Worm (Caenorhabditis elegans) whole organism, L1 larva: ENCODE data around the gene T11F9.10.

ENCODE experiments used
- C04F5.9 ChIP-seq: sonication (generic microtip); optimal IDR thresholded peaks from 2 replicates; lab custom pipeline; 2016; ENCODE audit warnings: missing genetic modification characterization, missing compliant biosample characterization
- C16A3.4 ChIP-seq: fragments of 150-350 bp; optimal IDR thresholded peaks from 2 replicates; lab custom pipeline; 2014; ENCODE audit warnings: missing biosample characterization, missing genetic modification characterization
- C34B4.2 ChIP-seq: sonication (generic microtip); optimal IDR thresholded peaks from 2 replicates; lab custom pipeline; 2017; ENCODE audit warnings: mild to moderate bottlenecking, missing genetic modification characterization, missing compliant biosample characterization
- F16B12.6 ChIP-seq: fragments of 150-350 bp; optimal IDR thresholded peaks from 2 replicates; lab custom pipeline; 2014; ENCODE audit warnings: missing biosample characterization, missing genetic modification characterization
- Y116A8C.19 ChIP-seq: sonication (generic microtip); optimal IDR thresholded peaks from 2 replicates; lab custom pipeline; 2016; ENCODE audit warnings: missing compliant biosample characterization, missing genetic modification characterization, borderline replicate concordance
- aha-1 ChIP-seq: fragments of 150-350 bp; optimal IDR thresholded peaks from 2 replicates; lab custom pipeline; 2014; ENCODE audit warnings: missing biosample characterization, missing genetic modification characterization
- aly-2 ChIP-seq: fragments of 150-350 bp; optimal IDR thresholded peaks from 2 replicates; lab custom pipeline; 2014; ENCODE audit warnings: missing biosample characterization, missing genetic modification characterization
- ama-1 ChIP-seq: fragments of 150-350 bp; optimal IDR thresholded peaks from 2 replicates; lab custom pipeline; 2014
- blmp-1 ChIP-seq: fragments of 150-350 bp; optimal IDR thresholded peaks from 2 replicates; lab custom pipeline; 2014; ENCODE audit warnings: missing biosample characterization, missing genetic modification characterization
- ceh-63 ChIP-seq: fragments of 200-800 bp; sonication (Bioruptor generic); optimal IDR thresholded peaks from 2 replicates; lab custom pipeline; 2018; ENCODE audit warnings: mild to moderate bottlenecking, missing genetic modification characterization, missing compliant biosample characterization
- ceh-82 ChIP-seq, 3 experiments: fragments of 150-350 bp in 1 of 3; sonication (generic microtip) in 2 of 3; optimal IDR thresholded peaks; 2 replicates each; lab custom pipeline; 2014 to 2017; ENCODE audit warnings: missing biosample characterization in 3 of 3, missing genetic modification characterization in 3 of 3
- ceh-88 ChIP-seq: fragments of 200-800 bp; sonication (Bioruptor generic); IDR thresholded peaks from 2 replicates; pipeline ENCODE4 v1.3.6; 2022; ENCODE audit warnings: missing genetic modification characterization, missing compliant biosample characterization
- ces-1 ChIP-seq: fragments of 150-350 bp; optimal IDR thresholded peaks from 2 replicates; lab custom pipeline; 2014; ENCODE audit warnings: missing biosample characterization, missing genetic modification reagents, missing genetic modification characterization
- dpl-1 ChIP-seq, 3 experiments: fragments of 150-350 bp in 2 of 3; sonication (generic microtip) in 1 of 3; optimal IDR thresholded peaks; 2 replicates each; lab custom pipeline; 2014 to 2017; ENCODE audit warnings: missing biosample characterization in 3 of 3, missing genetic modification characterization in 3 of 3, missing genetic modification reagents in 3 of 3
- dsc-1 ChIP-seq: sonication (generic microtip); optimal IDR thresholded peaks from 2 replicates; lab custom pipeline; 2016; ENCODE audit warnings: mild to moderate bottlenecking, missing genetic modification characterization, missing compliant biosample characterization
- efl-1 ChIP-seq, 4 experiments: fragments of 150-350 bp; optimal IDR thresholded peaks in 3 of 4; peaks in 1 of 4; 1 replicate in 1 of 4; 2 replicates in 3 of 4; lab custom pipeline; 2014; ENCODE audit warnings: missing biosample characterization in 2 of 4, missing genetic modification characterization in 2 of 4, missing genetic modification reagents in 2 of 4
- elt-2 ChIP-seq: sonication (generic microtip); optimal IDR thresholded peaks from 2 replicates; lab custom pipeline; 2016; ENCODE audit warnings: missing genetic modification characterization, mild to moderate bottlenecking, inconsistent platforms, missing compliant biosample characterization, missing genetic modification reagents
- ets-5 ChIP-seq: fragments of 200-800 bp; sonication (Bioruptor generic); IDR thresholded peaks from 2 replicates; pipeline ENCODE4 v1.3.6; 2022; ENCODE audit warnings: missing genetic modification characterization, missing compliant biosample characterization
- fkh-10 ChIP-seq: sonication (generic microtip); optimal IDR thresholded peaks from 2 replicates; lab custom pipeline; 2017; ENCODE audit warnings: missing biosample characterization, missing genetic modification reagents, missing genetic modification characterization
- irx-1 ChIP-seq: sonication (generic microtip); optimal IDR thresholded peaks from 2 replicates; lab custom pipeline; 2016; ENCODE audit warnings: missing genetic modification characterization, missing compliant biosample characterization
- isw-1 ChIP-seq: fragments of 200-800 bp; sonication (Bioruptor generic); IDR thresholded peaks from 2 replicates; pipeline ENCODE4 v1.3.6; 2022; ENCODE audit warnings: missing genetic modification characterization, missing compliant biosample characterization
- lin-14 ChIP-seq: fragments of 200-800 bp; sonication (Bioruptor generic); optimal IDR thresholded peaks from 2 replicates; lab custom pipeline; 2018; ENCODE audit warnings: mild to moderate bottlenecking, missing genetic modification characterization, moderate library complexity, missing compliant biosample characterization
- lin-15B ChIP-seq: fragments of 150-350 bp; sonication (generic microtip); optimal IDR thresholded peaks from 3 replicates; lab custom pipeline; 2014; ENCODE audit warnings: missing biosample characterization, missing genetic modification characterization
- lin-35 ChIP-seq, 2 experiments: fragments of 150-350 bp; optimal IDR thresholded peaks; 2 replicates each; lab custom pipeline; 2014; ENCODE audit warnings: missing biosample characterization in 2 of 2, missing genetic modification characterization in 2 of 2, missing genetic modification reagents in 2 of 2
- lir-3 ChIP-seq: sonication (generic microtip); optimal IDR thresholded peaks from 2 replicates; lab custom pipeline; 2016; ENCODE audit warnings: mild to moderate bottlenecking, missing genetic modification characterization, moderate library complexity, missing compliant biosample characterization; ENCODE audit not compliant: poor library complexity
- lsy-2 ChIP-seq, 2 experiments: fragments of 150-350 bp; optimal IDR thresholded peaks; 2 replicates each; lab custom pipeline; 2014; ENCODE audit warnings: missing biosample characterization in 2 of 2, missing genetic modification characterization in 2 of 2
- mef-2 ChIP-seq: fragments of 150-350 bp; optimal IDR thresholded peaks from 2 replicates; lab custom pipeline; 2014; ENCODE audit warnings: missing biosample characterization, missing genetic modification characterization
- nhr-12 ChIP-seq: sonication (generic microtip); optimal IDR thresholded peaks from 2 replicates; lab custom pipeline; 2017; ENCODE audit warnings: missing biosample characterization, missing genetic modification characterization
- nhr-19 ChIP-seq: fragments of 200-800 bp; sonication (Bioruptor generic); conservative IDR thresholded peaks from 2 replicates; pipeline ENCODE4 v1.3.6; 2022; ENCODE audit warnings: missing genetic modification characterization, missing compliant biosample characterization
- nhr-28 ChIP-seq: fragments of 150-350 bp; optimal IDR thresholded peaks from 2 replicates; lab custom pipeline; 2014; ENCODE audit warnings: missing biosample characterization, missing genetic modification characterization
- nhr-76 ChIP-seq: sonication (generic microtip); optimal IDR thresholded peaks from 2 replicates; lab custom pipeline; 2017; ENCODE audit warnings: missing biosample characterization, missing genetic modification characterization
- nhr-77 ChIP-seq: fragments of 150-350 bp; optimal IDR thresholded peaks from 2 replicates; lab custom pipeline; 2014; ENCODE audit warnings: missing biosample characterization, missing genetic modification characterization
- nhr-85 ChIP-seq: sonication (generic microtip); peaks from one replicate; lab custom pipeline; 2016; ENCODE audit warnings: missing genetic modification characterization, inconsistent platforms, missing compliant biosample characterization
- pag-3 ChIP-seq: sonication (generic microtip); optimal IDR thresholded peaks from 2 replicates; lab custom pipeline; 2017; ENCODE audit warnings: missing genetic modification characterization, mild to moderate bottlenecking, missing compliant biosample characterization, antibody characterized with exemption, borderline replicate concordance; ENCODE audit not compliant: insufficient read depth
- pqm-1 ChIP-seq: sonication (generic microtip); optimal IDR thresholded peaks from 3 replicates; lab custom pipeline; 2017; ENCODE audit warnings: missing biosample characterization, missing genetic modification characterization
- skn-1 ChIP-seq: fragments of 150-350 bp; optimal IDR thresholded peaks from 2 replicates; lab custom pipeline; 2014; ENCODE audit warnings: missing biosample characterization, missing genetic modification characterization
- snu-23 ChIP-seq: sonication (generic microtip); optimal IDR thresholded peaks from 2 replicates; lab custom pipeline; 2016; ENCODE audit warnings: missing genetic modification characterization, missing compliant biosample characterization
- sox-4 ChIP-seq: sonication (generic microtip); optimal IDR thresholded peaks from 2 replicates; lab custom pipeline; 2016; ENCODE audit warnings: missing genetic modification characterization, missing compliant biosample characterization
- swsn-7 ChIP-seq: sonication (generic microtip); optimal IDR thresholded peaks from 2 replicates; lab custom pipeline; 2016; ENCODE audit warnings: missing genetic modification characterization, missing compliant biosample characterization
- tbx-2 ChIP-seq: sonication (generic microtip); optimal IDR thresholded peaks from 2 replicates; lab custom pipeline; 2016; ENCODE audit warnings: missing genetic modification characterization, missing compliant biosample characterization
- tlp-1 ChIP-seq: fragments of 150-350 bp; optimal IDR thresholded peaks from 2 replicates; lab custom pipeline; 2014; ENCODE audit warnings: missing biosample characterization, missing genetic modification characterization
- unc-130 ChIP-seq: fragments of 150-350 bp; optimal IDR thresholded peaks from 2 replicates; lab custom pipeline; 2017; ENCODE audit warnings: missing biosample characterization, missing genetic modification characterization, inconsistent platforms
- unc-30 ChIP-seq: sonication (generic microtip); optimal IDR thresholded peaks from 2 replicates; lab custom pipeline; 2017; ENCODE audit warnings: missing biosample characterization, missing genetic modification characterization
- unc-62 ChIP-seq: fragments of 150-350 bp; optimal IDR thresholded peaks from 2 replicates; lab custom pipeline; 2014; ENCODE audit warnings: missing biosample characterization, missing genetic modification reagents, missing genetic modification characterization
- unc-86 ChIP-seq: sonication (generic microtip); optimal IDR thresholded peaks from 2 replicates; lab custom pipeline; 2016; ENCODE audit warnings: missing genetic modification characterization, missing compliant biosample characterization
- unc-98 ChIP-seq: fragments of 200-800 bp; sonication (Bioruptor generic); IDR thresholded peaks from 2 replicates; pipeline ENCODE4 v1.3.6; 2022; ENCODE audit warnings: missing genetic modification characterization, missing compliant biosample characterization
- vab-15 ChIP-seq: sonication (generic microtip); optimal IDR thresholded peaks from 2 replicates; lab custom pipeline; 2017; ENCODE audit warnings: missing genotype, mild to moderate bottlenecking, missing genetic modification characterization, missing compliant biosample characterization
- xbp-1 ChIP-seq: sonication (generic microtip); optimal IDR thresholded peaks from 2 replicates; lab custom pipeline; 2016; ENCODE audit warnings: missing genetic modification characterization, missing compliant biosample characterization
- ztf-11 ChIP-seq, 2 experiments: sonication (generic microtip); optimal IDR thresholded peaks; 2 replicates each; lab custom pipeline; 2016 to 2017; ENCODE audit warnings: missing genetic modification characterization in 2 of 2, missing biosample characterization in 1 of 2, missing compliant biosample characterization in 1 of 2

The T11F9.10 gene

ce11 chrV:11521448-11521847 is 34.7 kb downstream of the T11F9.10 start, which contains the start of gene pafo-1 (continued):
- TF ChIP-seq irx-1 (tag; lab: Kevin White, UChicago) = peak; percentile 85
- peak; percentile 56 for TF ChIP-seq aha-1 (tag; lab: Kevin White, UChicago)
- peak; percentile 84 for TF ChIP-seq lin-14 (GFP tag; lab: Kevin White, UChicago)
- peak; percentile 68 for TF ChIP-seq lir-3 (tag; lab: Kevin White, UChicago)
- TF ChIP-seq F16B12.6 = peak; percentile 67
- peak; percentile 87 for TF ChIP-seq aly-2 (tag; lab: Kevin White, UChicago)
- TF ChIP-seq nhr-12 = no peak
- peak in 1 of 2 experiments; percentile 79 for TF ChIP-seq ztf-11 (tag; optimal IDR thresholded peaks at IDR 0.05; lab: Kevin White, UChicago)
- TF ChIP-seq pqm-1 = no peak
- peak; percentile 97 for TF ChIP-seq nhr-85 (tag; lab: Kevin White, UChicago)
- peak; percentile 80 to 93 (median 92) for TF ChIP-seq ceh-82 (tag; optimal IDR thresholded peaks at IDR 0.05; lab: Kevin White, UChicago)
- peak; percentile 92 for TF ChIP-seq nhr-19 (GFP tag; lab: Robert Waterston, UW)
- no peak for TF ChIP-seq ceh-63 (GFP tag; lab: Kevin White, UChicago)
- peak; percentile 13 for TF ChIP-seq pag-3 (tag; lab: Kevin White, UChicago)
- no peak for TF ChIP-seq Y116A8C.19 (tag; lab: Kevin White, UChicago)
- TF ChIP-seq ceh-88 (GFP tag; lab: Robert Waterston, UW) = peak; percentile 20; the same call in 1 of the 2 replicates
- TF ChIP-seq blmp-1 (tag; lab: Kevin White, UChicago) = peak; percentile 84
- TF ChIP-seq C04F5.9 (tag; lab: Kevin White, UChicago) = peak; percentile 58
- TF ChIP-seq mef-2 (tag; lab: Kevin White, UChicago) = peak; percentile 65
- peak; percentile 82 for TF ChIP-seq C16A3.4
- TF ChIP-seq tbx-2 (tag; lab: Kevin White, UChicago) = peak; percentile 92
- peak; percentile 91 for TF ChIP-seq unc-130 (tag; lab: Kevin White, UChicago)
- no peak for TF ChIP-seq ets-5 (GFP tag; lab: Robert Waterston, UW)
- TF ChIP-seq nhr-76 (tag; lab: Kevin White, UChicago) = peak; percentile 43
- TF ChIP-seq ces-1 (GFP tag; lab: Kevin White, UChicago) = no peak
- TF ChIP-seq unc-62 = no peak
- peak; percentile 89 for TF ChIP-seq unc-86 (tag; lab: Kevin White, UChicago)
- TF ChIP-seq vab-15 (tag; lab: Kevin White, UChicago) = no peak
- TF ChIP-seq lin-15B (tag; lab: Kevin White, UChicago) = peak; percentile 79
- TF ChIP-seq nhr-77 (tag; lab: Kevin White, UChicago) = peak; percentile 60
- TF ChIP-seq elt-2 (tag; lab: Kevin White, UChicago) = peak; percentile 75
- no peak for TF ChIP-seq tlp-1
- TF ChIP-seq lin-35 (GFP tag; optimal IDR thresholded peaks at IDR 0.05; lab: Kevin White, UChicago) = peak; percentile 99
- TF ChIP-seq C34B4.2 (tag; lab: Kevin White, UChicago) = peak; percentile 5
- peak; percentile 90 for TF ChIP-seq swsn-7 (tag; lab: Kevin White, UChicago)
- peak; percentile 99 for TF ChIP-seq dpl-1 (GFP tag; optimal IDR thresholded peaks at IDR 0.05; lab: Kevin White, UChicago)
- peak; percentile 92 for TF ChIP-seq skn-1 (tag; lab: Kevin White, UChicago)
- peak; percentile 90 for TF ChIP-seq xbp-1
- peak; percentile 92 for TF ChIP-seq snu-23 (GFP tag; lab: Kevin White, UChicago)
- peak; percentile 71 for TF ChIP-seq fkh-10 (GFP tag; lab: Kevin White, UChicago)
- no peak for TF ChIP-seq nhr-28

- TF ChIP-seq ama-1 (lab: Kevin White, UChicago) (no peak), sox-4 (tag; lab: Kevin White, UChicago) (no peak), blmp-1 (tag; lab: Kevin White, UChicago) (peak; percentile 93), elt-2 (tag; lab: Kevin White, UChicago) (no peak), dsc-1 (tag; lab: Kevin White, UChicago) (no peak), nhr-28 (no peak), nhr-85 (tag; lab: Kevin White, UChicago) (peak; percentile 25), lsy-2 (tag; optimal IDR thresholded peaks at IDR 0.05; lab: Kevin White, UChicago) (no peak), unc-98 (GFP tag; lab: Robert Waterston, UW) (no peak), efl-1 (optimal IDR thresholded peaks at IDR 0.05; lab: Kevin White, UChicago) (no peak), efl-1 (GFP tag; optimal IDR thresholded peaks at IDR 0.05 in 1 of 2; lab: Kevin White, UChicago) (peak in 1 of 2 experiments; percentile 38), unc-30 (no peak), isw-1 (no peak)
Observed at ce11 chrV:11525338-11525737, 38.6 kb downstream of the T11F9.10 start.
